Fruit fly (Drosophila melanogaster): ENCODE data around the gene Mms19.

dm6 chr3R:5214162-5214916 is 18.0 kb upstream of the Mms19 start:
- TF ChIP-seq pan (optimal IDR thresholded peaks at IDR 0.05) (no peak), usp (GFP tag; optimal IDR thresholded peaks at IDR 0.05) (no peak), psq (optimal IDR thresholded peaks at IDR 0.05) (no peak), EcR (GFP tag; optimal IDR thresholded peaks at IDR 0.05) (no peak), Dll (optimal IDR thresholded peaks at IDR 0.05) (no peak), CG8478 (optimal IDR thresholded peaks at IDR 0.05) (no peak)
